Worm (Caenorhabditis elegans): ENCODE data around the gene apm-3.

apm-3 gene

ce11 chrX:954499-955061, at the start of gene apm-3:
Gene apm-3, plus strand, starts transcription at chrX:954975.
- peak; percentile 48 for TF ChIP-seq unc-55 (GFP tag; optimal IDR thresholded peaks at IDR 0.05)
- TF ChIP-seq ceh-82 (tag; optimal IDR thresholded peaks at IDR 0.05): no peak
- peak; percentile 5 for TF ChIP-seq lin-13 (GFP tag; optimal IDR thresholded peaks at IDR 0.05)
- peak; percentile 55 for TF ChIP-seq C34F6.9 (tag; optimal IDR thresholded peaks at IDR 0.05)
- TF ChIP-seq lsy-2 (tag; optimal IDR thresholded peaks at IDR 0.05): peak in 1 of 2 experiments; percentile 41
- no peak for TF ChIP-seq fos-1 (tag; optimal IDR thresholded peaks at IDR 0.05)
- no peak for TF ChIP-seq blmp-1 (tag; optimal IDR thresholded peaks at IDR 0.05; ENCODE audit: insufficient read depth)
- TF ChIP-seq crh-2 (tag; optimal IDR thresholded peaks at IDR 0.05): peak; percentile 15
- peak; percentile 58 for TF ChIP-seq nhr-129 (tag; optimal IDR thresholded peaks at IDR 0.05)
- TF ChIP-seq sma-9 (GFP tag; optimal IDR thresholded peaks at IDR 0.05): peak; percentile 30
- no peak for TF ChIP-seq sma-9 (tag; optimal IDR thresholded peaks at IDR 0.05)

DNA sequence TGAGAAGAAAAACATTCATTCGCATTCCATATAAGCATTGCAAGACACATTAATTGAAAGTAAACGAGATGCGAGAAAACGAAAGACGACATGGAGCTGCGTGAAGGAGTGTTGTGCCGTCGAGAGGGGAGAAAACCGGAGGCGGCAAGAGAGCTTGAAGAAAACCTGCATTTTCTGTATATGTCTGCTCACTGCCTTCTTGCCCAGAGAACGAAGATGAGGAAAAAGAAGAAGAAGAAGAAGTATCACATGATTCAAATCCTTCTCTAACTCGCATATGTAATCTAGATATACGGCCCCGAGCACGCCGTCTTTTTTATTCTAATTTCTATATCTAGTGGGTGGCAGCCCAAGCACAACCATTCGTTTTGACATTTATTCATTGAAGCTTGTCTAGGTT, 44.4 kb upstream of the apm-3 start:
- TF ChIP-seq nhr-237 (tag; optimal IDR thresholded peaks at IDR 0.05) (no peak), nhr-6 (tag; optimal IDR thresholded peaks at IDR 0.05) (no peak), ztf-4 (tag; optimal IDR thresholded peaks at IDR 0.05) (no peak), sma-9 (GFP tag; optimal IDR thresholded peaks at IDR 0.05) (peak; percentile 1), sma-9 (tag; optimal IDR thresholded peaks at IDR 0.05) (no peak), lin-39 (tag; optimal IDR thresholded peaks at IDR 0.05) (no peak), nhr-11 (tag; optimal IDR thresholded peaks at IDR 0.05) (no peak), lsy-2 (tag; optimal IDR thresholded peaks at IDR 0.05) (no peak), lin-11 (tag; optimal IDR thresholded peaks at IDR 0.05) (peak; percentile 46), unc-39 (tag; optimal IDR thresholded peaks at IDR 0.05) (no peak), mbf-1 (tag; optimal IDR thresholded peaks at IDR 0.05) (no peak), mab-5 (tag; optimal IDR thresholded peaks at IDR 0.05) (no peak), F13H6.1 (tag; optimal IDR thresholded peaks at IDR 0.05) (no peak), ztf-11 (tag; optimal IDR thresholded peaks at IDR 0.05) (no peak), R02D3.7 (tag; optimal IDR thresholded peaks at IDR 0.05) (no peak), unc-62 (GFP tag; optimal IDR thresholded peaks at IDR 0.05) (no peak), crh-2 (tag; optimal IDR thresholded peaks at IDR 0.05) (peak; percentile 2), C34F6.9 (tag; optimal IDR thresholded peaks at IDR 0.05) (peak; percentile 42), unc-55 (GFP tag; optimal IDR thresholded peaks at IDR 0.05) (peak; percentile 48)

DNA sequence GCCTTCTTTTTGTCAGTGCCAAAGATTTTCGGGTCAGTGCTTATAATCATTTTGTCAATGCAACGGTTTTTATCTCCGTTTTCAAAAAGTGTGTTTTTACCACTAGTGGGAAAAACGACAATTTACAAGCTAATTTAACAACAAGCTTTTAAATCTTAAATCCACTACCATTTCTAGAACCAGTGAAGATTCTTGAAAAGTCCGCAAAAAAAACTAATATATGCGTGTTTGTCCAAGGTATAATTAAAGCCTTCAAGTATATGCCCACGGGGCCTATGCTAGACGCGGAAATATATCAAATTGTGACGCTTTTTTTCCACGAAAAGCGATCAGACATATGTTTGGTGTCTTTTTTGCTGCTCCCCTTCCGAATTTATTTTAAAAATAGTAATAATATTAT, 42.2 kb upstream of the apm-3 start:
- TF ChIP-seq mdl-1 (tag; optimal IDR thresholded peaks at IDR 0.05): no peak
- no peak for TF ChIP-seq ceh-16 (tag; optimal IDR thresholded peaks at IDR 0.05)
- TF ChIP-seq dmd-4 (tag; optimal IDR thresholded peaks at IDR 0.05): no peak
- TF ChIP-seq alr-1 (tag; optimal IDR thresholded peaks at IDR 0.05): no peak
- no peak for TF ChIP-seq zag-1 (tag; optimal IDR thresholded peaks at IDR 0.05)
- TF ChIP-seq nhr-10 (tag; optimal IDR thresholded peaks at IDR 0.05): no peak
- no peak for TF ChIP-seq C34F6.9 (tag; optimal IDR thresholded peaks at IDR 0.05)
- no peak for TF ChIP-seq peb-1 (tag; optimal IDR thresholded peaks at IDR 0.05)
- TF ChIP-seq ztf-1 (GFP tag; conservative IDR thresholded peaks at IDR 0.05): no peak
- no peak for TF ChIP-seq ztf-4 (tag; optimal IDR thresholded peaks at IDR 0.05)
- TF ChIP-seq crh-2 (tag; optimal IDR thresholded peaks at IDR 0.05): no peak
- TF ChIP-seq nhr-129 (tag; optimal IDR thresholded peaks at IDR 0.05): no peak
- no peak for TF ChIP-seq ztf-11 (tag; optimal IDR thresholded peaks at IDR 0.05)
- no peak for TF ChIP-seq unc-39 (tag; optimal IDR thresholded peaks at IDR 0.05)
- no peak for TF ChIP-seq gmeb-1 (tag; optimal IDR thresholded peaks at IDR 0.05)

ce11 chrX:912990-913389, 41.8 kb upstream of the apm-3 start, which contains the start of gene F35H12.6:
Gene F35H12.6, plus strand, starts transcription at chrX:913290.
- no peak for TF ChIP-seq unc-55 (GFP tag; optimal IDR thresholded peaks at IDR 0.05)
- no peak for TF ChIP-seq peb-1 (tag; optimal IDR thresholded peaks at IDR 0.05)
- no peak for TF ChIP-seq nhr-6 (tag; optimal IDR thresholded peaks at IDR 0.05)
- no peak for TF ChIP-seq ceh-82 (tag; optimal IDR thresholded peaks at IDR 0.05)
- no peak for TF ChIP-seq R02D3.7 (tag; optimal IDR thresholded peaks at IDR 0.05)
- no peak for TF ChIP-seq nhr-12 (tag; optimal IDR thresholded peaks at IDR 0.05)
- TF ChIP-seq C34F6.9 (tag; optimal IDR thresholded peaks at IDR 0.05): no peak
- TF ChIP-seq nhr-129 (tag; optimal IDR thresholded peaks at IDR 0.05): no peak
- TF ChIP-seq snpc-4 (tag; optimal IDR thresholded peaks at IDR 0.05): no peak
- TF ChIP-seq skn-1 (tag; optimal IDR thresholded peaks at IDR 0.05): no peak
- no peak for TF ChIP-seq mab-5 (tag; optimal IDR thresholded peaks at IDR 0.05)
- no peak for TF ChIP-seq ztf-1 (GFP tag; conservative IDR thresholded peaks at IDR 0.05)
- TF ChIP-seq blmp-1 (tag; optimal IDR thresholded peaks at IDR 0.05; ENCODE audit: insufficient read depth): no peak
- TF ChIP-seq ZK546.5 (tag; optimal IDR thresholded peaks at IDR 0.05): no peak
